Worm (Caenorhabditis elegans) whole organism, L3 larva: Measurements from ENCODE around the gene F21C10.18.
A peak's percentile ranks its signal among the peaks of the same experiment; 100 is the strongest.

Experiments used
- R02D3.7 ChIP-seq: fragments of 150-350 bp; optimal IDR thresholded peaks from 2 replicates; lab custom pipeline; 2014; ENCODE audit warnings: missing biosample characterization, missing genetic modification characterization
- elt-3 ChIP-seq, 3 experiments: fragments of 150-350 bp in 1 of 3; sonication (generic microtip) in 2 of 3; optimal IDR thresholded peaks; 2 replicates in 2 of 3; 4 replicates in 1 of 3; lab custom pipeline; 2014 to 2017; ENCODE audit warnings: missing biosample characterization in 3 of 3, missing genetic modification characterization in 3 of 3
- fkh-10 ChIP-seq: sonication (generic microtip); optimal IDR thresholded peaks from 2 replicates; lab custom pipeline; 2017; ENCODE audit warnings: missing biosample characterization, missing genetic modification reagents, missing genetic modification characterization
- fos-1 ChIP-seq: fragments of 150-350 bp; optimal IDR thresholded peaks from 2 replicates; lab custom pipeline; 2014; ENCODE audit warnings: missing biosample characterization, missing genetic modification characterization
- jun-1 ChIP-seq: fragments of 150-350 bp; optimal IDR thresholded peaks from 2 replicates; lab custom pipeline; 2014; ENCODE audit warnings: missing biosample characterization, missing genetic modification reagents, missing genetic modification characterization
- nhr-12 ChIP-seq: fragments of 150-350 bp; optimal IDR thresholded peaks from 2 replicates; lab custom pipeline; 2014; ENCODE audit warnings: missing biosample characterization, missing genetic modification characterization
- nhr-77 ChIP-seq: fragments of 150-350 bp; optimal IDR thresholded peaks from 2 replicates; lab custom pipeline; 2014; ENCODE audit warnings: missing biosample characterization, missing genetic modification characterization
- pha-4 ChIP-seq: fragments of 150-350 bp; optimal IDR thresholded peaks from 2 replicates; lab custom pipeline; 2014; ENCODE audit warnings: missing biosample characterization, missing genetic modification reagents, missing genetic modification characterization
- snpc-4 ChIP-seq: fragments of 150-350 bp; optimal IDR thresholded peaks from 2 replicates; lab custom pipeline; 2014; ENCODE audit warnings: missing biosample characterization, missing genetic modification characterization

- TF ChIP-seq snpc-4 (no peak), fos-1 (tag; lab: Kevin White, UChicago) (no peak), pha-4 (peak; percentile 62), elt-3 (tag; optimal IDR thresholded peaks at IDR 0.05; lab: Kevin White, UChicago) (no peak), jun-1 (tag; lab: Kevin White, UChicago) (peak; percentile 68), nhr-77 (tag; lab: Kevin White, UChicago) (no peak), fkh-10 (GFP tag; lab: Kevin White, UChicago) (no peak), nhr-12 (tag; lab: Kevin White, UChicago) (no peak), R02D3.7 (no peak)
Observed at ce11 chrV:9079965-9080432, 28.3 kb upstream of the F21C10.18 start.
